Fruit fly (Drosophila melanogaster): ENCODE data around the gene CG14820.
A peak's percentile ranks its signal among the peaks of the same experiment; 100 is the strongest.

CG14820 gene

DNA sequence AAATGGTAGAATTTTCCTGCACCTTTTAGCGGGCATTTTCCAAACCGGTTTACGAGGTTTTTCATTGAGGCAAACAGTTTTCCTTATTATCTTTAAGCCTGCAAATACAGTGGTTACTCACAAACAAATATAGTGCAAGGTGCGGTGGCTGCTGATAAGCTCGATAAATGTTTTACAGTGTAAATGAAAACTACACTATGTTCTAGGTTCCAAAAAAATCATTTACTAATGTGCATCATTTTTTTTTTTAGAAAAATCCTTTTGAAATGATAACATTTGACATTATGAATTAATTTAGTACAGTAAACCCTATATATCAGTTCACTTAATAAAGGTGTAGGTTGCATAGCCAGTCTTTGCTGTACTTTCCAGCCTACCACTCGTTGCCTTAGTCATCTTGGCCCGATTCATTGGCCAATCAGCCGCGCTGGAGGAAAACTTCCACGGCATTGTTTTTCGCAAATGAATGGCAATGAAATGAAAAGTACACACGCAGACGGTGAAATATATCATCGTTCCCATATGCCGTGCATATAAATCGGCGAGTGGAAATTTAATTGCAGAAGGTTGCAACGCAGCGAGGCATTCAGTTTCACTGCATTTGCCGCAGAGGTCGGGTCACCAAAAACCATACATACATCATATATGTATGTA is 45.4 kb downstream of the CG14820 start (continued):
- peak; percentile 37 for TF ChIP-seq CG31627 (GFP tag; optimal IDR thresholded peaks at IDR 0.05)
- no peak for TF ChIP-seq dac (GFP tag; optimal IDR thresholded peaks at IDR 0.05)
- peak; percentile 5 for TF ChIP-seq Sox14 (GFP tag; optimal IDR thresholded peaks at IDR 0.05)
- TF ChIP-seq CG6163 (GFP tag; IDR thresholded peaks at IDR 0.05): 0 out of 3 replicates have a peak, but pooled peaks have one; percentile 37
- TF ChIP-seq CG11294 (GFP tag; IDR thresholded peaks at IDR 0.05): peak; percentile 24; the same call in 1 of the 2 replicates
- TF ChIP-seq CG6276 (GFP tag; optimal IDR thresholded peaks at IDR 0.05): peak; percentile 48
- peak; percentile 7 for TF ChIP-seq CG34406 (GFP tag; optimal IDR thresholded peaks at IDR 0.05)
- peak; percentile 52 for TF ChIP-seq CG3919 (GFP tag; optimal IDR thresholded peaks at IDR 0.05)
- TF ChIP-seq CG6792 (GFP tag; optimal IDR thresholded peaks at IDR 0.05): peak; percentile 7
- TF ChIP-seq eg (GFP tag; IDR thresholded peaks at IDR 0.05): peak; percentile 73
- TF ChIP-seq CG7368 (GFP tag; optimal IDR thresholded peaks at IDR 0.05): no peak
- no peak for TF ChIP-seq CG16779 (tag; optimal IDR thresholded peaks at IDR 0.05)
- TF ChIP-seq Hr38 (GFP tag; optimal IDR thresholded peaks at IDR 0.05): no peak
- TF ChIP-seq Gug (GFP tag; IDR thresholded peaks at IDR 0.05): no peak
- TF ChIP-seq fkh (GFP tag; optimal IDR thresholded peaks at IDR 0.05): no peak
- TF ChIP-seq Lpt (GFP tag; optimal IDR thresholded peaks at IDR 0.05): no peak
- TF ChIP-seq esn (GFP tag; optimal IDR thresholded peaks at IDR 0.05): no peak
- TF ChIP-seq spab (GFP tag; optimal IDR thresholded peaks at IDR 0.05): no peak
- TF ChIP-seq Sox15 (GFP tag; optimal IDR thresholded peaks at IDR 0.05): no peak
- TF ChIP-seq fd59A (GFP tag; optimal IDR thresholded peaks at IDR 0.05): no peak
- TF ChIP-seq CG9139 (GFP tag; optimal IDR thresholded peaks at IDR 0.05): no peak

- peak; percentile 29 for TF ChIP-seq vri (GFP tag; optimal IDR thresholded peaks at IDR 0.05)
- TF ChIP-seq Smox (GFP tag; optimal IDR thresholded peaks at IDR 0.05): no peak
- 0 out of 3 replicates have a peak, but pooled peaks have one; percentile 24 for TF ChIP-seq eg (GFP tag; IDR thresholded peaks at IDR 0.05)
- no peak for TF ChIP-seq CG6163 (GFP tag; IDR thresholded peaks at IDR 0.05)
These were observed 46.1 kb downstream of the CG14820 start for dm6 chr3L:6978757-6979386.

dm6 chr3L:6979387-6980249 is 46.9 kb downstream of the CG14820 start, which contains the start of gene Galphai:
TSS of gene Galphai (minus strand) at chr3L:6980044.
- TF ChIP-seq CG3919 (GFP tag; optimal IDR thresholded peaks at IDR 0.05) (peak; percentile 29), svp (GFP tag) (peak; percentile 90), CG6163 (GFP tag; IDR thresholded peaks at IDR 0.05) (no peak), CG1621 (tag; optimal IDR thresholded peaks at IDR 0.05) (peak; percentile 12), CG6792 (GFP tag; optimal IDR thresholded peaks at IDR 0.05) (no peak), Eip93F (GFP tag; optimal IDR thresholded peaks at IDR 0.05) (no peak), OdsH (GFP tag; optimal IDR thresholded peaks at IDR 0.05) (no peak), Hr4 (GFP tag; optimal IDR thresholded peaks at IDR 0.05) (no peak), CG4318 (GFP tag; optimal IDR thresholded peaks at IDR 0.05) (no peak), achi (GFP tag; optimal IDR thresholded peaks at IDR 0.05) (no peak), Ets21C (GFP tag; optimal IDR thresholded peaks at IDR 0.05) (no peak), CG6854 (GFP tag; optimal IDR thresholded peaks at IDR 0.05) (peak; percentile 56), net (GFP tag; optimal IDR thresholded peaks at IDR 0.05) (no peak), fkh (GFP tag; optimal IDR thresholded peaks at IDR 0.05) (no peak), cyc (GFP tag; optimal IDR thresholded peaks at IDR 0.05) (no peak), lz (GFP tag; optimal IDR thresholded peaks at IDR 0.05) (no peak), dac (GFP tag; optimal IDR thresholded peaks at IDR 0.05) (no peak), salr (GFP tag; optimal IDR thresholded peaks at IDR 0.05) (no peak), spab (GFP tag; optimal IDR thresholded peaks at IDR 0.05) (no peak), eg (GFP tag; IDR thresholded peaks at IDR 0.05) (no peak), esn (GFP tag; optimal IDR thresholded peaks at IDR 0.05) (peak; percentile 31), CG8119 (GFP tag; IDR thresholded peaks at IDR 0.05) (peak; percentile 23; the same call in 1 of the 3 replicates), Eip78C (GFP tag) (peak; percentile 76), dsx (GFP tag; optimal IDR thresholded peaks at IDR 0.05; ENCODE audit: poor library complexity, severe bottlenecking) (peak; percentile 59), Met (GFP tag; optimal IDR thresholded peaks at IDR 0.05) (no peak), CG10669 (GFP tag; optimal IDR thresholded peaks at IDR 0.05) (no peak), CG11762 (GFP tag; optimal IDR thresholded peaks at IDR 0.05; ENCODE audit: insufficient read depth) (no peak), fd59A (GFP tag; optimal IDR thresholded peaks at IDR 0.05) (no peak), pdm3 (GFP tag; optimal IDR thresholded peaks at IDR 0.05) (no peak), Sox14 (GFP tag; optimal IDR thresholded peaks at IDR 0.05) (peak; percentile 67), CG32006 (GFP tag; optimal IDR thresholded peaks at IDR 0.05) (no peak)

Data from whole organism, prepupa.